Worm (Caenorhabditis elegans): ENCODE measurements around the gene cul-1.

The cul-1 gene

ce11 chrIII:10505182-10505581 is 34.1 kb downstream of the cul-1 start, which contains the start of the genes taf-11.3 and urm-1 (continued):
- TF ChIP-seq nhr-47 (tag; optimal IDR thresholded peaks at IDR 0.05) (peak; percentile 80), nhr-77 (tag; optimal IDR thresholded peaks at IDR 0.05) (peak; percentile 27), pag-3 (tag; optimal IDR thresholded peaks at IDR 0.05; ENCODE audit: borderline replicate concordance, insufficient read depth) (no peak), lin-14 (GFP tag; optimal IDR thresholded peaks at IDR 0.05) (no peak), vab-15 (tag; optimal IDR thresholded peaks at IDR 0.05) (no peak), unc-62 (GFP tag; optimal IDR thresholded peaks at IDR 0.05) (no peak), swsn-7 (tag; optimal IDR thresholded peaks at IDR 0.05) (peak; percentile 86), lin-13 (GFP tag; optimal IDR thresholded peaks at IDR 0.05) (peak; percentile 47), fkh-10 (GFP tag; optimal IDR thresholded peaks at IDR 0.05) (no peak), elt-3 (tag; optimal IDR thresholded peaks at IDR 0.05) (peak in 2 of 6 experiments; percentile 47 to 88), nhr-19 (GFP tag; conservative IDR thresholded peaks at IDR 0.05) (peak; percentile 81), fkh-4 (tag; optimal IDR thresholded peaks at IDR 0.05; ENCODE audit: borderline replicate concordance) (no peak), unc-130 (tag; optimal IDR thresholded peaks at IDR 0.05) (peak; percentile 98), nhr-90 (tag; optimal IDR thresholded peaks at IDR 0.05; ENCODE audit: poor library complexity) (peak; percentile 72), nhr-76 (tag; optimal IDR thresholded peaks at IDR 0.05) (no peak), mef-2 (tag; optimal IDR thresholded peaks at IDR 0.05) (peak; percentile 39), lir-3 (tag; optimal IDR thresholded peaks at IDR 0.05; ENCODE audit: poor library complexity) (no peak), zip-4 (GFP tag; optimal IDR thresholded peaks at IDR 0.05) (no peak), snpc-4 (tag; optimal IDR thresholded peaks at IDR 0.05) (peak; percentile 64), efl-3 (GFP tag; optimal IDR thresholded peaks at IDR 0.05) (no peak), ceh-8 (GFP tag; optimal IDR thresholded peaks at IDR 0.05) (no peak), irx-1 (tag; optimal IDR thresholded peaks at IDR 0.05) (peak; percentile 47), rnt-1 (tag; optimal IDR thresholded peaks at IDR 0.05) (peak; percentile 84), F16B12.6 (tag; optimal IDR thresholded peaks at IDR 0.05) (peak; percentile 53), hlh-17 (GFP tag; optimal IDR thresholded peaks at IDR 0.05; ENCODE audit: borderline replicate concordance) (no peak), ces-1 (GFP tag; optimal IDR thresholded peaks at IDR 0.05) (no peak), lsy-2 (tag; optimal IDR thresholded peaks at IDR 0.05) (peak; percentile 87 to 89), pax-3 (tag; optimal IDR thresholded peaks at IDR 0.05) (peak; percentile 31), C04F5.9 (tag; optimal IDR thresholded peaks at IDR 0.05) (peak; percentile 60), xbp-1 (tag; optimal IDR thresholded peaks at IDR 0.05) (peak; percentile 90)

- TF ChIP-seq efl-1 (optimal IDR thresholded peaks at IDR 0.05) (no peak), efl-1 (GFP tag; optimal IDR thresholded peaks at IDR 0.05 in 1 of 2) (peak in 1 of 2 experiments; percentile 1), dsc-1 (tag; optimal IDR thresholded peaks at IDR 0.05) (no peak)
Observed at ce11 chrIII:10505943-10506698, 35.1 kb downstream of the cul-1 start.

- TF ChIP-seq C04F5.9 (tag; optimal IDR thresholded peaks at IDR 0.05) (peak; percentile 74), nhr-90 (tag; optimal IDR thresholded peaks at IDR 0.05; ENCODE audit: poor library complexity) (peak; percentile 88), mab-9 (GFP tag; IDR thresholded peaks at IDR 0.05) (peak; percentile 79), lin-14 (GFP tag; optimal IDR thresholded peaks at IDR 0.05) (peak; percentile 85), ceh-90 (tag; optimal IDR thresholded peaks at IDR 0.05) (peak; percentile 63), skn-1 (tag; optimal IDR thresholded peaks at IDR 0.05) (peak; percentile 88), nhr-20 (tag; optimal IDR thresholded peaks at IDR 0.05) (peak; percentile 84), pqm-1 (tag; optimal IDR thresholded peaks at IDR 0.05) (no peak), ztf-4 (tag; optimal IDR thresholded peaks at IDR 0.05) (peak; percentile 25), mef-2 (tag; optimal IDR thresholded peaks at IDR 0.05) (no peak), fkh-8 (tag; optimal IDR thresholded peaks at IDR 0.05) (peak; percentile 74), jun-1 (tag; optimal IDR thresholded peaks at IDR 0.05) (peak; percentile 75), unc-98 (GFP tag; IDR thresholded peaks at IDR 0.05) (no peak), lin-13 (GFP tag; optimal IDR thresholded peaks at IDR 0.05) (peak; percentile 69), irx-1 (tag; optimal IDR thresholded peaks at IDR 0.05) (peak; percentile 83), lin-15B (tag; optimal IDR thresholded peaks at IDR 0.05) (peak; percentile 91), nhr-77 (tag; optimal IDR thresholded peaks at IDR 0.05) (peak; percentile 43), nhr-84 (tag; optimal IDR thresholded peaks at IDR 0.05) (no peak), pag-3 (tag; optimal IDR thresholded peaks at IDR 0.05; ENCODE audit: borderline replicate concordance, insufficient read depth) (peak; percentile 74), lin-39 (tag; optimal IDR thresholded peaks at IDR 0.05) (peak; percentile 92), nhr-71 (tag; optimal IDR thresholded peaks at IDR 0.05) (peak; percentile 91), ceh-88 (GFP tag; IDR thresholded peaks at IDR 0.05) (peak; percentile 58; the same call in 1 of the 2 replicates), unc-62 (GFP tag; optimal IDR thresholded peaks at IDR 0.05) (no peak)
Observed at ce11 chrIII:10506699-10507248, 35.7 kb downstream of the cul-1 start, which contains the start of the genes sip-1 and sly-1. sip-1 (minus strand) TSS chrIII:10506801. sly-1 (plus strand) TSS chrIII:10507058.
